Worm (Caenorhabditis elegans): ENCODE data around the gene cyp-14A5.

cyp-14A5 gene

ce11 chrV:5427860-5428259 is 4.8 kb upstream of the cyp-14A5 start, which contains the start of gene rhr-1:
Gene rhr-1, plus strand, starts transcription at chrV:5428160.
- TF ChIP-seq dmd-6 (GFP tag; IDR thresholded peaks at IDR 0.05) (peak; percentile 18; the same call in 1 of the 2 replicates), daf-16 (GFP tag; optimal IDR thresholded peaks at IDR 0.05) (no peak), daf-16 (tag; optimal IDR thresholded peaks at IDR 0.05) (peak; percentile 50), zfp-3 (GFP tag; conservative IDR thresholded peaks at IDR 0.05) (no peak), egl-43 (GFP tag; IDR thresholded peaks at IDR 0.05) (no peak), nhr-28 (tag; optimal IDR thresholded peaks at IDR 0.05) (peak; percentile 19)

ce11 chrV:5426337-5426736 is 3.3 kb upstream of the cyp-14A5 start:
- TF ChIP-seq nhr-6 (tag; optimal IDR thresholded peaks at IDR 0.05) (no peak), mep-1 (tag; optimal IDR thresholded peaks at IDR 0.05) (no peak), unc-62 (GFP tag; optimal IDR thresholded peaks at IDR 0.05 in 1 of 2) (peak in 1 of 2 experiments; percentile 32), unc-62 (tag; optimal IDR thresholded peaks at IDR 0.05) (no peak), egl-27 (tag; optimal IDR thresholded peaks at IDR 0.05) (no peak), Y48G9A.11 (GFP tag; IDR thresholded peaks at IDR 0.05) (no peak), pqm-1 (tag; optimal IDR thresholded peaks at IDR 0.05) (no peak), lin-38 (GFP tag; IDR thresholded peaks at IDR 0.05) (no peak)

- peak; percentile 85 for TF ChIP-seq tra-1 (GFP tag; IDR thresholded peaks at IDR 0.05)
- TF ChIP-seq hlh-30 (tag; optimal IDR thresholded peaks at IDR 0.05; ENCODE audit: insufficient read depth) = peak; percentile 75
- no peak for TF ChIP-seq ZK546.5 (tag; optimal IDR thresholded peaks at IDR 0.05)
- TF ChIP-seq spr-3 (GFP tag; optimal IDR thresholded peaks at IDR 0.05) = no peak
- TF ChIP-seq nhr-77 (tag; optimal IDR thresholded peaks at IDR 0.05) = peak; percentile 32
- no peak for TF ChIP-seq lin-1 (GFP tag; IDR thresholded peaks at IDR 0.05)
- TF ChIP-seq nhr-111 (GFP tag; optimal IDR thresholded peaks at IDR 0.05) = no peak
- TF ChIP-seq D1046.2 (GFP tag; IDR thresholded peaks at IDR 0.05) = no peak
- peak; percentile 80 for TF ChIP-seq nhr-25 (tag; optimal IDR thresholded peaks at IDR 0.05; ENCODE audit: borderline replicate concordance, insufficient read depth)
- TF ChIP-seq nhr-237 (tag; optimal IDR thresholded peaks at IDR 0.05) = no peak
- TF ChIP-seq sdz-12 (GFP tag; optimal IDR thresholded peaks at IDR 0.05) = no peak
- peak; percentile 81 for TF ChIP-seq dve-1 (tag; optimal IDR thresholded peaks at IDR 0.05; ENCODE audit: insufficient read depth)
- no peak for TF ChIP-seq F49E8.2 (tag; optimal IDR thresholded peaks at IDR 0.05; ENCODE audit: borderline replicate concordance)
- TF ChIP-seq ceh-28 (tag; optimal IDR thresholded peaks at IDR 0.05) = no peak
- TF ChIP-seq unc-62 (GFP tag; optimal IDR thresholded peaks at IDR 0.05 in 1 of 2) = peak in 1 of 2 experiments; percentile 32
- TF ChIP-seq unc-62 (tag; optimal IDR thresholded peaks at IDR 0.05) = no peak
- no peak for TF ChIP-seq zag-1 (tag; optimal IDR thresholded peaks at IDR 0.05)
- TF ChIP-seq nhr-10 (tag; optimal IDR thresholded peaks at IDR 0.05) = peak; percentile 34
- TF ChIP-seq zip-11 (GFP tag; IDR thresholded peaks at IDR 0.05) = no peak
- peak; percentile 53 for TF ChIP-seq aha-1 (tag)
- TF ChIP-seq R02D3.7 (tag; optimal IDR thresholded peaks at IDR 0.05) = no peak
- no peak for TF ChIP-seq dmd-8 (GFP tag; IDR thresholded peaks at IDR 0.05)
- no peak for TF ChIP-seq daf-16 (GFP tag; optimal IDR thresholded peaks at IDR 0.05)
- TF ChIP-seq daf-16 (tag; optimal IDR thresholded peaks at IDR 0.05) = peak; percentile 80
- peak; percentile 96 for TF ChIP-seq mxl-3 (GFP tag; optimal IDR thresholded peaks at IDR 0.05)
- TF ChIP-seq dmd-6 (GFP tag; IDR thresholded peaks at IDR 0.05) = peak; percentile 95
- TF ChIP-seq hlh-11 (tag; optimal IDR thresholded peaks at IDR 0.05) = peak; percentile 77
- peak; percentile 67 for TF ChIP-seq pqm-1 (tag; optimal IDR thresholded peaks at IDR 0.05)
- 0 out of 2 replicates have a peak, but pooled peaks have one; percentile 16 for TF ChIP-seq php-3 (GFP tag; IDR thresholded peaks at IDR 0.05)
- TF ChIP-seq snpc-1.2 (GFP tag; IDR thresholded peaks at IDR 0.05) = no peak
- peak; percentile 88 for TF ChIP-seq nhr-28 (tag; optimal IDR thresholded peaks at IDR 0.05)
- no peak for TF ChIP-seq lin-13 (GFP tag; optimal IDR thresholded peaks at IDR 0.05)
- TF ChIP-seq ceh-20 (GFP tag; IDR thresholded peaks at IDR 0.05) = peak; percentile 79
- TF ChIP-seq nhr-48 (tag; optimal IDR thresholded peaks at IDR 0.05) = peak; percentile 39
- TF ChIP-seq mdl-1 (tag; optimal IDR thresholded peaks at IDR 0.05) = peak; percentile 54 to 97
Measured at ce11 chrV:5425008-5425407, 1.9 kb upstream of the cyp-14A5 start.
